Fruit fly (Drosophila melanogaster): ENCODE data around the gene CG32532.

The CG32532 gene

DNA sequence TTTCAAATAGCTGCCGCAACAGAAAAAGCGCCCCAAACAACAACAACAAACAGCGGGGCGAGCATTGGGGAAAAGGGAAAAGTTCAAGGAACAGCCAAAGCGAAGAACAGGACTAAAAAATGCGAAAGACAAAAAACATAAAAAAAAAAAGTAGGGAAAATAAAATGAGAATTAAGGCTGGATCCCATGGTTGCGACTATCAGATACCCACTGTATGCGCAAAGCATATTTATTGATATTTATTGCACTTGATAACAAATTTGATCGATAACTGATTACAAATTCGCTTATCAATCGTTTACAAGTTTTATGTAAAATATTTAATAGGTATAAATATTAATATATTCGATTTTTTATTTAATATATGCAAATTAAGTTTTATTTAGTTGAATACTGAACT, 2.3 kb upstream of the CG32532 start (continued):
- TF ChIP-seq CG3407 (GFP tag; optimal IDR thresholded peaks at IDR 0.05) (no peak), Trl (optimal IDR thresholded peaks at IDR 0.05) (no peak), Trl (GFP tag; optimal IDR thresholded peaks at IDR 0.05) (no peak), gsb (GFP tag; IDR thresholded peaks at IDR 0.05) (no peak), Ravus (GFP tag; IDR thresholded peaks at IDR 0.05) (no peak), E2f2 (GFP tag; IDR thresholded peaks at IDR 0.05) (no peak), Hr39 (optimal IDR thresholded peaks at IDR 0.05) (no peak), fru (optimal IDR thresholded peaks at IDR 0.05) (no peak), E2f1 (GFP tag; IDR thresholded peaks at IDR 0.05) (no peak), abd-A (tag; optimal IDR thresholded peaks at IDR 0.05) (no peak), CG2712 (tag; optimal IDR thresholded peaks at IDR 0.05) (peak; percentile 22), Mad (GFP tag; optimal IDR thresholded peaks at IDR 0.05) (no peak), NfI (GFP tag; optimal IDR thresholded peaks at IDR 0.05) (no peak), CG10565 (GFP tag; optimal IDR thresholded peaks at IDR 0.05) (no peak), hth (optimal IDR thresholded peaks at IDR 0.05) (no peak), sr (GFP tag; IDR thresholded peaks at IDR 0.05) (no peak), D19B (GFP tag; optimal IDR thresholded peaks at IDR 0.05) (peak; percentile 24), CG17186 (GFP tag; optimal IDR thresholded peaks at IDR 0.05) (no peak), CG17359 (tag; optimal IDR thresholded peaks at IDR 0.05) (no peak), gcm (GFP tag; optimal IDR thresholded peaks at IDR 0.05) (no peak), repo (GFP tag; optimal IDR thresholded peaks at IDR 0.05) (no peak), Camta (GFP tag; optimal IDR thresholded peaks at IDR 0.05) (no peak), CG5953 (GFP tag; IDR thresholded peaks at IDR 0.05) (no peak), nau (GFP tag; optimal IDR thresholded peaks at IDR 0.05) (no peak), CG11085 (GFP tag; IDR thresholded peaks at IDR 0.05) (no peak), aop (GFP tag; IDR thresholded peaks at IDR 0.05) (no peak), ems (GFP tag; optimal IDR thresholded peaks at IDR 0.05) (no peak), CG8359 (GFP tag; optimal IDR thresholded peaks at IDR 0.05; ENCODE audit: borderline replicate concordance) (no peak), CG9817 (tag; optimal IDR thresholded peaks at IDR 0.05) (no peak), inv (GFP tag; IDR thresholded peaks at IDR 0.05; ENCODE audit: partially characterized antibody) (no peak), B-H2 (GFP tag; optimal IDR thresholded peaks at IDR 0.05) (no peak), CG16813 (GFP tag; IDR thresholded peaks at IDR 0.05; ENCODE audit: partially characterized antibody) (0 out of 3 replicates have a peak, but pooled peaks have one; percentile 33), CG3726 (GFP tag; IDR thresholded peaks at IDR 0.05) (no peak), btn (GFP tag; optimal IDR thresholded peaks at IDR 0.05) (no peak), CG11723 (GFP tag; optimal IDR thresholded peaks at IDR 0.05) (no peak), NFAT (GFP tag; IDR thresholded peaks at IDR 0.05) (no peak), wek (GFP tag; optimal IDR thresholded peaks at IDR 0.05) (no peak), Jarid2 (GFP tag; optimal IDR thresholded peaks at IDR 0.05) (no peak), CG2120 (GFP tag; optimal IDR thresholded peaks at IDR 0.05) (no peak), Atf6 (GFP tag; IDR thresholded peaks at IDR 0.05) (no peak), Sox102F (GFP tag; optimal IDR thresholded peaks at IDR 0.05) (peak; percentile 9), lola (GFP tag; optimal IDR thresholded peaks at IDR 0.05) (peak in 1 of 3 experiments; percentile 27), CG14710 (tag; optimal IDR thresholded peaks at IDR 0.05) (no peak), CG33213 (GFP tag; optimal IDR thresholded peaks at IDR 0.05) (no peak), Dbx (GFP tag; IDR thresholded peaks at IDR 0.05) (no peak), CG4617 (GFP tag; optimal IDR thresholded peaks at IDR 0.05; ENCODE audit: borderline replicate concordance) (no peak), zfh2 (GFP tag; optimal IDR thresholded peaks at IDR 0.05) (no peak), HLH3B (GFP tag; IDR thresholded peaks at IDR 0.05) (no peak), phol (tag; optimal IDR thresholded peaks at IDR 0.05) (peak; percentile 2), pnt (GFP tag; optimal IDR thresholded peaks at IDR 0.05) (no peak), disco-r (GFP tag; optimal IDR thresholded peaks at IDR 0.05) (no peak), CG1603 (tag; optimal IDR thresholded peaks at IDR 0.05) (no peak), croc (GFP tag; conservative IDR thresholded peaks at IDR 0.05) (no peak)

All from whole organism, embryonic.